Fruit fly (Drosophila melanogaster): Measurements from ENCODE around the gene Eig71Eb.

- TF ChIP-seq Blimp-1 (GFP tag; optimal IDR thresholded peaks at IDR 0.05) (no peak), Sox102F (GFP tag; optimal IDR thresholded peaks at IDR 0.05) (no peak), Lpt (GFP tag; optimal IDR thresholded peaks at IDR 0.05) (no peak), CG8319 (GFP tag; optimal IDR thresholded peaks at IDR 0.05) (no peak), CG11762 (GFP tag; optimal IDR thresholded peaks at IDR 0.05; ENCODE audit: insufficient read depth) (no peak), OdsH (GFP tag; optimal IDR thresholded peaks at IDR 0.05) (no peak), svp (GFP tag) (peak; percentile 77), Gug (GFP tag; IDR thresholded peaks at IDR 0.05) (no peak)
Measured at dm6 chr3L:15690711-15691591, 41.2 kb downstream of the Eig71Eb start.
